Worm (Caenorhabditis elegans): ENCODE measurements around the gene vps-60.
"Not testable (repeated sequence)": the region's sequence is repeated elsewhere in the genome, so short reads cannot be mapped to it uniquely, and the experiment has no call there.

The vps-60 gene

ce11 chrV:8586472-8586871 lies 19.5 kb downstream of the vps-60 start:
- TF ChIP-seq fos-1 (tag; optimal IDR thresholded peaks at IDR 0.05) (no peak), egl-27 (tag; optimal IDR thresholded peaks at IDR 0.05) (no peak), nhr-77 (tag; optimal IDR thresholded peaks at IDR 0.05) (no peak), ztf-1 (GFP tag; conservative IDR thresholded peaks at IDR 0.05) (no peak), mab-5 (tag; optimal IDR thresholded peaks at IDR 0.05) (no peak), ZK546.5 (tag; optimal IDR thresholded peaks at IDR 0.05) (no peak), blmp-1 (tag; optimal IDR thresholded peaks at IDR 0.05; ENCODE audit: insufficient read depth) (no peak)

ce11 chrV:8580961-8581360 lies 25.0 kb downstream of the vps-60 start, which contains the start of gene C10B5.1:
Gene C10B5.1 (plus strand): TSS chrV:8581261.
- TF ChIP-seq nhr-11 (tag; optimal IDR thresholded peaks at IDR 0.05): no peak
- no peak for TF ChIP-seq mdl-1 (tag; optimal IDR thresholded peaks at IDR 0.05)
- no peak for TF ChIP-seq elt-1 (tag; optimal IDR thresholded peaks at IDR 0.05)
- no peak for TF ChIP-seq ceh-82 (tag; optimal IDR thresholded peaks at IDR 0.05)
- no peak for TF ChIP-seq lin-13 (GFP tag; optimal IDR thresholded peaks at IDR 0.05)
- TF ChIP-seq ZK546.5 (tag; optimal IDR thresholded peaks at IDR 0.05): no peak
- TF ChIP-seq ztf-4 (tag; optimal IDR thresholded peaks at IDR 0.05): no peak
- TF ChIP-seq nhr-77 (tag; optimal IDR thresholded peaks at IDR 0.05): no peak
- TF ChIP-seq dmd-4 (tag; optimal IDR thresholded peaks at IDR 0.05): no peak
- no peak for TF ChIP-seq nhr-12 (tag; optimal IDR thresholded peaks at IDR 0.05)

ce11 chrV:8574762-8575161 lies 31.2 kb downstream of the vps-60 start, which contains the start of gene F25G6.1:
Gene F25G6.1 (plus strand): TSS chrV:8575062.
- not testable (repeated sequence) for TF ChIP-seq nhr-11 (tag; optimal IDR thresholded peaks at IDR 0.05); sma-3 (GFP tag; optimal IDR thresholded peaks at IDR 0.05); elt-1 (tag; optimal IDR thresholded peaks at IDR 0.05)

- TF ChIP-seq mbf-1 (tag; optimal IDR thresholded peaks at IDR 0.05) (no peak), nhr-129 (tag; optimal IDR thresholded peaks at IDR 0.05) (peak; percentile 20), nhr-21 (tag; optimal IDR thresholded peaks at IDR 0.05) (peak; percentile 46), nhr-23 (tag; optimal IDR thresholded peaks at IDR 0.05) (no peak), blmp-1 (tag; optimal IDR thresholded peaks at IDR 0.05; ENCODE audit: insufficient read depth) (no peak), mab-5 (tag; optimal IDR thresholded peaks at IDR 0.05) (peak; percentile 45), peb-1 (tag; optimal IDR thresholded peaks at IDR 0.05) (no peak), ztf-11 (tag; optimal IDR thresholded peaks at IDR 0.05) (no peak), sma-3 (GFP tag; optimal IDR thresholded peaks at IDR 0.05) (peak; percentile 46), snpc-4 (tag; optimal IDR thresholded peaks at IDR 0.05) (peak; percentile 37), zag-1 (tag; optimal IDR thresholded peaks at IDR 0.05) (no peak), ceh-82 (tag; optimal IDR thresholded peaks at IDR 0.05) (no peak), mdl-1 (tag; optimal IDR thresholded peaks at IDR 0.05) (no peak), alr-1 (tag; optimal IDR thresholded peaks at IDR 0.05) (no peak), nhr-10 (tag; optimal IDR thresholded peaks at IDR 0.05) (no peak), lin-11 (tag; optimal IDR thresholded peaks at IDR 0.05) (peak; percentile 41), lsy-2 (tag; optimal IDR thresholded peaks at IDR 0.05) (peak; percentile 66 to 81), sma-9 (GFP tag; optimal IDR thresholded peaks at IDR 0.05) (peak; percentile 68), sma-9 (tag; optimal IDR thresholded peaks at IDR 0.05) (no peak), nhr-11 (tag; optimal IDR thresholded peaks at IDR 0.05) (no peak), ama-1 (optimal IDR thresholded peaks at IDR 0.05) (no peak), ZK546.5 (tag; optimal IDR thresholded peaks at IDR 0.05) (no peak), ztf-4 (tag; optimal IDR thresholded peaks at IDR 0.05) (no peak), dmd-4 (tag; optimal IDR thresholded peaks at IDR 0.05) (no peak), ceh-16 (tag; optimal IDR thresholded peaks at IDR 0.05) (no peak), egl-27 (tag; optimal IDR thresholded peaks at IDR 0.05) (no peak), skn-1 (tag; optimal IDR thresholded peaks at IDR 0.05) (no peak), unc-39 (tag; optimal IDR thresholded peaks at IDR 0.05) (no peak), C34F6.9 (tag; optimal IDR thresholded peaks at IDR 0.05) (no peak), nhr-25 (tag; optimal IDR thresholded peaks at IDR 0.05) (no peak), gmeb-1 (tag; optimal IDR thresholded peaks at IDR 0.05) (peak; percentile 82), lin-13 (GFP tag; optimal IDR thresholded peaks at IDR 0.05) (peak; percentile 36), lin-39 (tag; optimal IDR thresholded peaks at IDR 0.05) (no peak), F13H6.1 (tag; optimal IDR thresholded peaks at IDR 0.05) (peak; percentile 51), ztf-1 (GFP tag; conservative IDR thresholded peaks at IDR 0.05) (no peak), nhr-77 (tag; optimal IDR thresholded peaks at IDR 0.05) (peak; percentile 4), unc-62 (GFP tag; optimal IDR thresholded peaks at IDR 0.05) (no peak), R02D3.7 (tag; optimal IDR thresholded peaks at IDR 0.05) (peak; percentile 33), aly-2 (tag; optimal IDR thresholded peaks at IDR 0.05) (no peak), crh-2 (tag; optimal IDR thresholded peaks at IDR 0.05) (peak; percentile 63), unc-55 (GFP tag; optimal IDR thresholded peaks at IDR 0.05) (peak; percentile 77), fos-1 (tag; optimal IDR thresholded peaks at IDR 0.05) (peak; percentile 18), elt-1 (tag; optimal IDR thresholded peaks at IDR 0.05) (no peak)
Observed at ce11 chrV:8569841-8570361, 36.0 kb downstream of the vps-60 start, which contains the start of the genes F25G6.9 and symk-1. Gene F25G6.9 (minus strand): TSS chrV:8570000. Gene symk-1 (plus strand): TSS chrV:8570311.
